Worm (Caenorhabditis elegans) whole organism, young adult: Measurements from ENCODE around the gene Y44A6B.3.

Experiments
- F49E8.2 ChIP-seq: sonication (generic microtip); optimal IDR thresholded peaks from 3 replicates; lab custom pipeline; 2017; ENCODE audit warnings: missing genetic modification characterization, mild to moderate bottlenecking, missing compliant biosample characterization, antibody characterized with exemption, moderate library complexity; ENCODE audit not compliant: insufficient read depth
- Y53F4B.3 ChIP-seq: fragments of 200-800 bp; sonication (Bioruptor generic); IDR thresholded peaks from 2 replicates; pipeline ENCODE4 v1.3.6; 2022; ENCODE audit warnings: missing genetic modification reagents, missing genetic modification characterization, missing compliant biosample characterization
- Y53G8AR.9 ChIP-seq: fragments of 200-800 bp; sonication (Bioruptor generic); conservative IDR thresholded peaks from 2 replicates; pipeline ENCODE4 v1.3.6; 2022; ENCODE audit warnings: missing genetic modification reagents, missing genetic modification characterization, missing compliant biosample characterization
- ama-1 ChIP-seq, 3 experiments: fragments of 150-350 bp in 1 of 3; sonication (generic microtip) in 2 of 3; optimal IDR thresholded peaks; 2 replicates each; lab custom pipeline; 2014 to 2018; ENCODE audit warnings: missing biosample characterization in 2 of 3, missing genetic modification characterization in 2 of 3, missing genetic modification reagents in 2 of 3
- madf-10 ChIP-seq: sonication (generic microtip); optimal IDR thresholded peaks from 2 replicates; lab custom pipeline; 2016; ENCODE audit warnings: mild to moderate bottlenecking, missing genetic modification characterization, missing compliant biosample characterization
- zim-3 ChIP-seq: sonication (generic microtip); optimal IDR thresholded peaks from 2 replicates; lab custom pipeline; 2017; ENCODE audit warnings: mild to moderate bottlenecking, missing genetic modification characterization, moderate library complexity, missing compliant biosample characterization
- ztf-25 ChIP-seq: fragments of 200-800 bp; sonication (Bioruptor generic); IDR thresholded peaks from 2 replicates; pipeline ENCODE4 v1.3.6; 2022; ENCODE audit warnings: missing genetic modification reagents, missing genetic modification characterization, missing compliant biosample characterization

DNA sequence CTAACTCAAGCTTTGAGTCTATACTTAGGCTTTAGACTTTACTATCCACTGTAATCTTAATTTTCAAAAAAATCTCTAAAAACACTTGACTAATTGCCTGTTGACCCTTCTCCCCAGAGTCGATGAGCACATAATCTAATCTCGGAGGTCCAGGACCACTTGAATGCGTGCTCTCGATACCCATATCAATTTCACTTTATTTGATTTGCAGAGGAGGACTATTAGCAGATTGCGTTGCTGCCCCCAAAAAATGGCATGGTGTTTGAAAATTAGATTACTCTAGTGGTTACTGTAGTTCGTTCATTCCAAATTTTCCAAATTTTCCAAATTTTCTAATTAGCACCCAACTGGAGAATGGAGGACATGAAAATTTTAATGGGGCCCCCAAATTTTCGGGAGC is 7.2 kb upstream of the Y44A6B.3 start:
- TF ChIP-seq Y53G8AR.9: no peak
- no peak for TF ChIP-seq ama-1 (optimal IDR thresholded peaks at IDR 0.05; lab: Kevin White, UChicago)
- TF ChIP-seq ama-1 (GFP tag; optimal IDR thresholded peaks at IDR 0.05; lab: Kevin White, UChicago): no peak
- TF ChIP-seq Y53F4B.3 (GFP tag; lab: Robert Waterston, UW): no peak
- no peak for TF ChIP-seq madf-10 (tag; lab: Kevin White, UChicago)
- no peak for TF ChIP-seq zim-3 (tag; lab: Kevin White, UChicago)
- no peak for TF ChIP-seq F49E8.2 (tag; lab: Kevin White, UChicago)
- TF ChIP-seq ztf-25 (GFP tag; lab: Robert Waterston, UW): no peak
